Worm (Caenorhabditis elegans) whole organism, L4 larva: ENCODE results near the gene adal-1.

Source experiments
- F26F4.8 ChIP-seq: fragments of 200-800 bp; sonication (Bioruptor generic); conservative IDR thresholded peaks from 2 replicates; pipeline ENCODE4 v1.3.6; 2022; ENCODE audit warnings: missing genetic modification characterization, missing compliant biosample characterization
- F37D6.2 ChIP-seq: sonication (generic microtip); optimal IDR thresholded peaks from 2 replicates; lab custom pipeline; 2016; ENCODE audit warnings: mild to moderate bottlenecking, missing genetic modification characterization, missing compliant biosample characterization
- F49E8.2 ChIP-seq: sonication (generic microtip); optimal IDR thresholded peaks from 2 replicates; lab custom pipeline; 2016; ENCODE audit warnings: missing compliant biosample characterization, mild to moderate bottlenecking, missing genetic modification characterization, borderline replicate concordance
- T26A8.4 ChIP-seq: fragments of 200-800 bp; sonication (Bioruptor generic); IDR thresholded peaks from 2 replicates; pipeline ENCODE4 v1.3.6; 2022; ENCODE audit warnings: missing genetic modification characterization, missing compliant biosample characterization
- ZK546.5 ChIP-seq, 2 experiments: sonication (generic microtip); optimal IDR thresholded peaks; 2 replicates each; lab custom pipeline; 2017; ENCODE audit warnings: missing biosample characterization in 2 of 2, missing genetic modification characterization in 2 of 2
- aha-1 ChIP-seq: fragments of 150-350 bp; peaks from one replicate; lab custom pipeline; 2014; ENCODE audit warnings: missing biosample characterization, missing genetic modification characterization
- aly-2 ChIP-seq: sonication (generic microtip); optimal IDR thresholded peaks from 2 replicates; lab custom pipeline; 2018; ENCODE audit warnings: missing biosample characterization, missing genetic modification characterization
- ceh-20 ChIP-seq: fragments of 200-800 bp; sonication (Bioruptor generic); IDR thresholded peaks from 2 replicates; pipeline ENCODE4 v1.3.6; 2022; ENCODE audit warnings: missing genetic modification reagents, missing genetic modification characterization, missing compliant biosample characterization
- ceh-28 ChIP-seq: fragments of 150-350 bp; optimal IDR thresholded peaks from 2 replicates; lab custom pipeline; 2014; ENCODE audit warnings: missing biosample characterization, missing genetic modification reagents, missing genetic modification characterization
- ceh-32 ChIP-seq: sonication (generic microtip); optimal IDR thresholded peaks from 2 replicates; lab custom pipeline; 2016; ENCODE audit warnings: mild to moderate bottlenecking, missing genetic modification characterization, missing compliant biosample characterization; ENCODE audit not compliant: poor library complexity
- ceh-62 ChIP-seq: sonication (generic microtip); optimal IDR thresholded peaks from 2 replicates; lab custom pipeline; 2017; ENCODE audit warnings: missing biosample characterization, missing genetic modification characterization
- ceh-82 ChIP-seq: sonication (generic microtip); optimal IDR thresholded peaks from 2 replicates; lab custom pipeline; 2017; ENCODE audit warnings: missing biosample characterization, missing genetic modification characterization
- ctbp-1 ChIP-seq: fragments of 200-800 bp; sonication (Bioruptor generic); IDR thresholded peaks from 2 replicates; pipeline ENCODE4 v1.3.6; 2022; ENCODE audit warnings: missing genetic modification reagents, missing genetic modification characterization, missing compliant biosample characterization
- daf-16 ChIP-seq, 3 experiments: sonication (generic microtip); optimal IDR thresholded peaks; 2 replicates each; lab custom pipeline; 2016 to 2017; ENCODE audit warnings: missing genetic modification characterization in 3 of 3, missing genetic modification reagents in 3 of 3, mild to moderate bottlenecking in 2 of 3, missing compliant biosample characterization in 2 of 3, missing biosample characterization in 1 of 3, moderate library complexity in 1 of 3
- dmd-8 ChIP-seq: fragments of 200-800 bp; sonication (Bioruptor generic); IDR thresholded peaks from 2 replicates; pipeline ENCODE4 v1.3.6; 2022; ENCODE audit warnings: missing genetic modification characterization, missing compliant biosample characterization
- dpl-1 ChIP-seq: fragments of 150-350 bp; optimal IDR thresholded peaks from 2 replicates; lab custom pipeline; 2014; ENCODE audit warnings: missing biosample characterization, missing genetic modification reagents, missing genetic modification characterization
- duxl-1 ChIP-seq: sonication (generic microtip); optimal IDR thresholded peaks from 2 replicates; lab custom pipeline; 2016; ENCODE audit warnings: mild to moderate bottlenecking, missing genetic modification characterization, moderate library complexity, missing compliant biosample characterization; ENCODE audit not compliant: poor library complexity
- egl-27 ChIP-seq: sonication (generic microtip); optimal IDR thresholded peaks from 3 replicates; lab custom pipeline; 2017; ENCODE audit warnings: missing biosample characterization, missing genetic modification reagents, missing genetic modification characterization
- fkh-10 ChIP-seq: fragments of 150-350 bp; optimal IDR thresholded peaks from 2 replicates; lab custom pipeline; 2014; ENCODE audit warnings: missing biosample characterization, missing genetic modification reagents, missing genetic modification characterization
- fos-1 ChIP-seq: fragments of 150-350 bp; optimal IDR thresholded peaks from 2 replicates; lab custom pipeline; 2014; ENCODE audit warnings: missing biosample characterization, missing genetic modification characterization
- gei-8 ChIP-seq: fragments of 200-800 bp; sonication (Bioruptor generic); optimal IDR thresholded peaks from 2 replicates; lab custom pipeline; 2018; ENCODE audit warnings: mild to moderate bottlenecking, missing genetic modification characterization, missing compliant biosample characterization
- hmg-1.1 ChIP-seq: fragments of 200-800 bp; sonication (Bioruptor generic); IDR thresholded peaks from 2 replicates; pipeline ENCODE4 v1.3.6; 2022; ENCODE audit warnings: missing genetic modification reagents, missing genetic modification characterization, missing compliant biosample characterization
- lim-7 ChIP-seq: fragments of 200-800 bp; sonication (Bioruptor generic); IDR thresholded peaks from 2 replicates; pipeline ENCODE4 v1.3.6; 2022; ENCODE audit warnings: missing genetic modification characterization, missing compliant biosample characterization
- lir-3 ChIP-seq: sonication (generic microtip); optimal IDR thresholded peaks from 2 replicates; lab custom pipeline; 2016; ENCODE audit warnings: mild to moderate bottlenecking, missing genetic modification characterization, missing compliant biosample characterization
- mdl-1 ChIP-seq, 2 experiments: fragments of 150-350 bp in 1 of 2; sonication (generic microtip) in 1 of 2; optimal IDR thresholded peaks; 2 replicates each; lab custom pipeline; 2014 to 2017; ENCODE audit warnings: missing biosample characterization in 2 of 2, missing genetic modification characterization in 2 of 2
- mdt-29 ChIP-seq: fragments of 200-800 bp; sonication (Bioruptor generic); IDR thresholded peaks from 2 replicates; pipeline ENCODE4 v1.3.6; 2022; ENCODE audit warnings: missing genetic modification reagents, missing genetic modification characterization, missing compliant biosample characterization
- mes-2 ChIP-seq: sonication (generic microtip); optimal IDR thresholded peaks from 2 replicates; lab custom pipeline; 2016; ENCODE audit warnings: missing genotype, mild to moderate bottlenecking, missing genetic modification characterization, missing compliant biosample characterization; ENCODE audit not compliant: poor library complexity, severe bottlenecking
- mxl-2 ChIP-seq: fragments of 200-800 bp; sonication (Bioruptor generic); conservative IDR thresholded peaks from 2 replicates; pipeline ENCODE4 v1.3.6; 2022; ENCODE audit warnings: missing genetic modification reagents, missing genetic modification characterization, missing compliant biosample characterization
- mxl-3 ChIP-seq: fragments of 200-800 bp; sonication (Bioruptor generic); optimal IDR thresholded peaks from 2 replicates; lab custom pipeline; 2018; ENCODE audit warnings: mild to moderate bottlenecking, missing genetic modification characterization, missing compliant biosample characterization
- nhr-10 ChIP-seq: fragments of 150-350 bp; optimal IDR thresholded peaks from 2 replicates; lab custom pipeline; 2014; ENCODE audit warnings: missing biosample characterization, missing genetic modification characterization
- nhr-102 ChIP-seq: sonication (generic microtip); optimal IDR thresholded peaks from 2 replicates; lab custom pipeline; 2016; ENCODE audit warnings: mild to moderate bottlenecking, missing genetic modification characterization, moderate library complexity, missing compliant biosample characterization
- nhr-25 ChIP-seq: sonication (generic microtip); optimal IDR thresholded peaks from 2 replicates; lab custom pipeline; 2017; ENCODE audit warnings: missing genetic modification characterization, mild to moderate bottlenecking, missing compliant biosample characterization, antibody characterized with exemption, moderate library complexity, borderline replicate concordance; ENCODE audit not compliant: insufficient read depth
- nhr-77 ChIP-seq: fragments of 150-350 bp; optimal IDR thresholded peaks from 2 replicates; lab custom pipeline; 2014; ENCODE audit warnings: missing biosample characterization, missing genetic modification characterization
- pha-4 ChIP-seq, 2 experiments: fragments of 150-350 bp in 1 of 2; fragments of 200-800 bp in 1 of 2; sonication (Bioruptor generic) in 1 of 2; IDR thresholded peaks in 1 of 2; optimal IDR thresholded peaks in 1 of 2; 2 replicates each; pipeline versions ENCODE4 v1.3.6 to Lab custom; 2014 to 2022; ENCODE audit warnings: missing genetic modification characterization in 2 of 2, missing genetic modification reagents in 2 of 2, missing biosample characterization in 1 of 2, missing compliant biosample characterization in 1 of 2
- sdz-12 ChIP-seq: fragments of 200-800 bp; sonication (Bioruptor generic); optimal IDR thresholded peaks from 2 replicates; lab custom pipeline; 2018; ENCODE audit warnings: mild to moderate bottlenecking, missing genetic modification characterization, missing compliant biosample characterization
- skn-1 ChIP-seq: fragments of 150-350 bp; optimal IDR thresholded peaks from 2 replicates; lab custom pipeline; 2014; ENCODE audit warnings: missing biosample characterization, missing genetic modification characterization
- snpc-4 ChIP-seq: fragments of 150-350 bp; optimal IDR thresholded peaks from 2 replicates; lab custom pipeline; 2014; ENCODE audit warnings: missing biosample characterization, missing genetic modification characterization
- spr-3 ChIP-seq: fragments of 200-800 bp; sonication (Bioruptor generic); optimal IDR thresholded peaks from 2 replicates; lab custom pipeline; 2018; ENCODE audit warnings: mild to moderate bottlenecking, missing genetic modification characterization, missing compliant biosample characterization
- tag-97 ChIP-seq: fragments of 200-800 bp; sonication (Bioruptor generic); IDR thresholded peaks from 2 replicates; pipeline ENCODE4 v1.3.6; 2022; ENCODE audit warnings: missing genetic modification characterization, missing compliant biosample characterization
- tra-1 ChIP-seq: fragments of 200-800 bp; sonication (Bioruptor generic); IDR thresholded peaks from 2 replicates; pipeline ENCODE4 v1.3.6; 2022; ENCODE audit warnings: missing genetic modification reagents, missing genetic modification characterization, missing compliant biosample characterization
- unc-130 ChIP-seq: sonication (generic microtip); optimal IDR thresholded peaks from 2 replicates; lab custom pipeline; 2016; ENCODE audit warnings: missing genetic modification reagents, missing genetic modification characterization, missing compliant biosample characterization
- unc-39 ChIP-seq: sonication (generic microtip); optimal IDR thresholded peaks from 2 replicates; lab custom pipeline; 2017; ENCODE audit warnings: missing biosample characterization, missing genetic modification characterization
- unc-62 ChIP-seq, 3 experiments: fragments of 150-350 bp in 1 of 3; sonication (generic microtip); optimal IDR thresholded peaks in 2 of 3; peaks in 1 of 3; 1 replicate in 1 of 3; 2 replicates in 2 of 3; lab custom pipeline; 2014 to 2017; ENCODE audit warnings: missing biosample characterization in 3 of 3, missing genetic modification characterization in 3 of 3, missing genetic modification reagents in 3 of 3, missing genotype in 1 of 3
- zag-1 ChIP-seq: fragments of 150-350 bp; optimal IDR thresholded peaks from 2 replicates; lab custom pipeline; 2014; ENCODE audit warnings: missing biosample characterization, missing genetic modification characterization
- zfp-2 ChIP-seq: sonication (generic microtip); optimal IDR thresholded peaks from 2 replicates; lab custom pipeline; 2016; ENCODE audit warnings: mild to moderate bottlenecking, missing genetic modification characterization, missing compliant biosample characterization
- zfp-3 ChIP-seq: fragments of 200-800 bp; sonication (Bioruptor generic); conservative IDR thresholded peaks from 2 replicates; pipeline ENCODE4 v1.3.6; 2022; ENCODE audit warnings: missing genetic modification reagents, missing genetic modification characterization, missing compliant biosample characterization
- zip-11 ChIP-seq: fragments of 200-800 bp; sonication (Bioruptor generic); IDR thresholded peaks from 2 replicates; pipeline ENCODE4 v1.3.6; 2022; ENCODE audit warnings: missing genetic modification characterization, missing compliant biosample characterization
- zip-2 ChIP-seq: fragments of 150-350 bp; optimal IDR thresholded peaks from 2 replicates; lab custom pipeline; 2014; ENCODE audit warnings: missing biosample characterization, missing genetic modification characterization
- ztf-11 ChIP-seq: fragments of 150-350 bp; optimal IDR thresholded peaks from 2 replicates; lab custom pipeline; 2014; ENCODE audit warnings: missing biosample characterization, missing genetic modification characterization
- ztf-7 ChIP-seq: fragments of 150-350 bp; optimal IDR thresholded peaks from 2 replicates; lab custom pipeline; 2014; ENCODE audit warnings: missing biosample characterization, missing genetic modification characterization

Gene adal-1

DNA sequence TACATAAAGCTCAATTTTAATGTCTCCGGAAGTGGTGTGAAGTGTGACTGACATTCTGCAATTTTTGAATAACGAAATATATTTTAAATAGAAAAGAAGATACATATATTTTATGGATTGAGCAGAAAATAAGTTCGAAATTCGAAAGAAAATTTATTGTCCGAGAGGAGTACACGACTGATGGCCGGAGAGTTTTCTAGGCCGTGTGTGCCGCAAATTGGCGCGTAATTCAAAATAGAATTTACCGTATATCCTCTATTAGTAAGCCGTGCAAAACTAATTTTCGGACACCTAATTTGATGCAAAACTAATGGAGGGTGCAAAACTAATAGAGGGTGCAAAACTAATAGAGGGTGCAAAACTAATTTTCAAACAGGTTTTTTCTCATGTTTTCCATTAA, 19.9 kb upstream of the adal-1 start, which contains the start of gene cyn-10 (continued):
- TF ChIP-seq hmg-1.1, result peak; percentile 66
- TF ChIP-seq ceh-82 (tag; lab: Kevin White, UChicago), result no peak
- TF ChIP-seq mdt-29 (GFP tag; lab: Robert Waterston, UW), result 0 out of 2 replicates have a peak, but pooled peaks have one; percentile 25
- no peak for TF ChIP-seq ceh-28 (tag; lab: Kevin White, UChicago)
- no peak for TF ChIP-seq gei-8 (GFP tag; lab: Kevin White, UChicago)
- peak; percentile 91; the same call in 1 of the 2 replicates for TF ChIP-seq tag-97 (GFP tag; lab: Robert Waterston, UW)
- no peak for TF ChIP-seq lim-7
- TF ChIP-seq unc-130 (GFP tag; lab: Kevin White, UChicago), result peak; percentile 77
- TF ChIP-seq zag-1 (tag; lab: Kevin White, UChicago), result no peak
- TF ChIP-seq ctbp-1 (GFP tag; lab: Robert Waterston, UW), result peak; percentile 14; the same call in 1 of the 2 replicates
- no peak for TF ChIP-seq fos-1 (tag; lab: Kevin White, UChicago)
- TF ChIP-seq F37D6.2 (tag; lab: Kevin White, UChicago), result no peak
- TF ChIP-seq egl-27 (tag; lab: Kevin White, UChicago), result no peak
- TF ChIP-seq unc-39, result no peak
- no peak for TF ChIP-seq nhr-10 (tag; lab: Kevin White, UChicago)
- peak; percentile 4 for TF ChIP-seq ceh-32 (tag; lab: Kevin White, UChicago)
- TF ChIP-seq nhr-25, result no peak
- peak; percentile 77; the same call in 1 of the 2 replicates for TF ChIP-seq T26A8.4 (GFP tag; lab: Robert Waterston, UW)
- TF ChIP-seq fkh-10, result no peak
- TF ChIP-seq lir-3 (tag; lab: Kevin White, UChicago), result no peak
- no peak for TF ChIP-seq mxl-2 (GFP tag; lab: Robert Waterston, UW)
- peak; percentile 99 for TF ChIP-seq aha-1 (tag; lab: Kevin White, UChicago)
- TF ChIP-seq skn-1 (tag; lab: Kevin White, UChicago), result no peak
- TF ChIP-seq unc-62 (GFP tag; optimal IDR thresholded peaks at IDR 0.05 in 1 of 2; lab: Kevin White, UChicago), result no peak
- no peak for TF ChIP-seq unc-62 (tag; optimal IDR thresholded peaks at IDR 0.05; lab: Kevin White, UChicago)
- no peak for TF ChIP-seq aly-2 (tag; lab: Kevin White, UChicago)
- peak; percentile 100 for TF ChIP-seq mes-2 (tag; lab: Kevin White, UChicago)
- TF ChIP-seq tra-1, result peak; percentile 81
- TF ChIP-seq zip-11, result no peak
- no peak for TF ChIP-seq daf-16 (GFP tag; optimal IDR thresholded peaks at IDR 0.05; lab: Kevin White, UChicago)
- TF ChIP-seq daf-16 (tag; optimal IDR thresholded peaks at IDR 0.05; lab: Kevin White, UChicago), result no peak
- no peak for TF ChIP-seq ZK546.5 (tag; optimal IDR thresholded peaks at IDR 0.05; lab: Kevin White, UChicago)
- TF ChIP-seq sdz-12 (GFP tag; lab: Kevin White, UChicago), result peak; percentile 70
- no peak for TF ChIP-seq F26F4.8 (GFP tag; lab: Robert Waterston, UW)
- TF ChIP-seq mxl-3 (GFP tag; lab: Kevin White, UChicago), result no peak
- no peak for TF ChIP-seq snpc-4 (tag; lab: Kevin White, UChicago)
- no peak for TF ChIP-seq ztf-11
- no peak for TF ChIP-seq spr-3 (GFP tag; lab: Kevin White, UChicago)
- TF ChIP-seq dpl-1 (GFP tag; lab: Kevin White, UChicago), result peak; percentile 98
- TF ChIP-seq zfp-3 (GFP tag; lab: Robert Waterston, UW), result peak; percentile 76; the same call in 1 of the 2 replicates
- peak; percentile 66 for TF ChIP-seq nhr-102 (tag; lab: Kevin White, UChicago)
- TF ChIP-seq pha-4 (GFP tag; IDR thresholded peaks at IDR 0.05; lab: Robert Waterston, UW), result no peak
- TF ChIP-seq pha-4 (tag; optimal IDR thresholded peaks at IDR 0.05; lab: Kevin White, UChicago), result peak; percentile 21
- TF ChIP-seq ztf-7 (tag; lab: Kevin White, UChicago), result peak; percentile 18
- TF ChIP-seq ceh-20 (GFP tag; lab: Robert Waterston, UW), result peak; percentile 51; the same call in 1 of the 2 replicates
- peak; percentile 66 for TF ChIP-seq duxl-1 (tag; lab: Kevin White, UChicago)
- TF ChIP-seq zfp-2, result no peak
- peak; percentile 6 for TF ChIP-seq F49E8.2 (tag; lab: Kevin White, UChicago)
- TF ChIP-seq ceh-62 (tag; lab: Kevin White, UChicago), result no peak
- no peak for TF ChIP-seq mdl-1 (tag; optimal IDR thresholded peaks at IDR 0.05; lab: Kevin White, UChicago)
- no peak for TF ChIP-seq nhr-77 (tag; lab: Kevin White, UChicago)
- no peak for TF ChIP-seq zip-2 (tag; lab: Kevin White, UChicago)
- TF ChIP-seq dmd-8, result no peak
